Fruit fly (Drosophila melanogaster): ENCODE measurements around the gene Trmt112.

- TF ChIP-seq tj (GFP tag; optimal IDR thresholded peaks at IDR 0.05) (no peak), Crg-1 (GFP tag; optimal IDR thresholded peaks at IDR 0.05) (no peak), CG11617 (GFP tag; optimal IDR thresholded peaks at IDR 0.05) (no peak), cnc (optimal IDR thresholded peaks at IDR 0.05) (no peak), CG5204 (GFP tag; optimal IDR thresholded peaks at IDR 0.05) (no peak), Clk (GFP tag; optimal IDR thresholded peaks at IDR 0.05) (no peak), kay (GFP tag; ENCODE audit: borderline replicate concordance) (no peak), Mnt (GFP tag; optimal IDR thresholded peaks at IDR 0.05) (no peak), toe (GFP tag; optimal IDR thresholded peaks at IDR 0.05) (no peak), CG1620 (GFP tag; optimal IDR thresholded peaks at IDR 0.05) (no peak), CG12768 (GFP tag; optimal IDR thresholded peaks at IDR 0.05) (no peak), pad (GFP tag; optimal IDR thresholded peaks at IDR 0.05) (no peak), CG14711 (tag; optimal IDR thresholded peaks at IDR 0.05) (no peak)
These were observed 8.1 kb upstream of the Trmt112 start for dm6 chr3L:21224701-21225223.
